Worm (Caenorhabditis elegans): ENCODE results near the gene tbc-16.

- TF ChIP-seq ets-7 (tag; optimal IDR thresholded peaks at IDR 0.05) (no peak), tra-4 (tag; optimal IDR thresholded peaks at IDR 0.05) (no peak), ceh-13 (GFP tag; optimal IDR thresholded peaks at IDR 0.05) (no peak), hnd-1 (tag; optimal IDR thresholded peaks at IDR 0.05) (no peak), F13C5.2 (tag; optimal IDR thresholded peaks at IDR 0.05) (no peak)
Observed at ce11 chrX:5890080-5890479, 7.1 kb upstream of the tbc-16 start, which contains the start of gene F49E10.2.

Measured in whole organism, early embryonic.